Worm (Caenorhabditis elegans) whole organism, L1 larva: Measurements from ENCODE around the gene lgc-50.

Experiments
- F16B12.6 ChIP-seq: fragments of 150-350 bp; optimal IDR thresholded peaks from 2 replicates; lab custom pipeline; 2014; ENCODE audit warnings: missing biosample characterization, missing genetic modification characterization
- ama-1 ChIP-seq: fragments of 150-350 bp; optimal IDR thresholded peaks from 2 replicates; lab custom pipeline; 2014
- blmp-1 ChIP-seq: fragments of 150-350 bp; optimal IDR thresholded peaks from 2 replicates; lab custom pipeline; 2014; ENCODE audit warnings: missing biosample characterization, missing genetic modification characterization
- ceh-82 ChIP-seq, 3 experiments: fragments of 150-350 bp in 1 of 3; sonication (generic microtip) in 2 of 3; optimal IDR thresholded peaks; 2 replicates each; lab custom pipeline; 2014 to 2017; ENCODE audit warnings: missing biosample characterization in 3 of 3, missing genetic modification characterization in 3 of 3
- ceh-88 ChIP-seq: fragments of 200-800 bp; sonication (Bioruptor generic); IDR thresholded peaks from 2 replicates; pipeline ENCODE4 v1.3.6; 2022; ENCODE audit warnings: missing genetic modification characterization, missing compliant biosample characterization
- ceh-90 ChIP-seq: sonication (generic microtip); optimal IDR thresholded peaks from 2 replicates; lab custom pipeline; 2016; ENCODE audit warnings: missing genetic modification characterization, missing compliant biosample characterization
- dsc-1 ChIP-seq: sonication (generic microtip); optimal IDR thresholded peaks from 2 replicates; lab custom pipeline; 2016; ENCODE audit warnings: mild to moderate bottlenecking, missing genetic modification characterization, missing compliant biosample characterization
- efl-1 ChIP-seq, 4 experiments: fragments of 150-350 bp; optimal IDR thresholded peaks in 3 of 4; peaks in 1 of 4; 1 replicate in 1 of 4; 2 replicates in 3 of 4; lab custom pipeline; 2014; ENCODE audit warnings: missing biosample characterization in 2 of 4, missing genetic modification characterization in 2 of 4, missing genetic modification reagents in 2 of 4
- efl-3 ChIP-seq: fragments of 200-800 bp; sonication (Bioruptor generic); optimal IDR thresholded peaks from 2 replicates; lab custom pipeline; 2018; ENCODE audit warnings: mild to moderate bottlenecking, missing genetic modification characterization, missing compliant biosample characterization
- elt-2 ChIP-seq: sonication (generic microtip); optimal IDR thresholded peaks from 2 replicates; lab custom pipeline; 2016; ENCODE audit warnings: missing genetic modification characterization, mild to moderate bottlenecking, inconsistent platforms, missing compliant biosample characterization, missing genetic modification reagents
- ets-5 ChIP-seq: fragments of 200-800 bp; sonication (Bioruptor generic); IDR thresholded peaks from 2 replicates; pipeline ENCODE4 v1.3.6; 2022; ENCODE audit warnings: missing genetic modification characterization, missing compliant biosample characterization
- fkh-10 ChIP-seq: sonication (generic microtip); optimal IDR thresholded peaks from 2 replicates; lab custom pipeline; 2017; ENCODE audit warnings: missing biosample characterization, missing genetic modification reagents, missing genetic modification characterization
- fkh-4 ChIP-seq: sonication (generic microtip); optimal IDR thresholded peaks from 2 replicates; lab custom pipeline; 2016; ENCODE audit warnings: missing compliant biosample characterization, missing genetic modification characterization, borderline replicate concordance
- fkh-8 ChIP-seq: sonication (generic microtip); optimal IDR thresholded peaks from 2 replicates; lab custom pipeline; 2016; ENCODE audit warnings: mild to moderate bottlenecking, missing genetic modification characterization, missing compliant biosample characterization
- hlh-4 ChIP-seq: sonication (generic microtip); optimal IDR thresholded peaks from 2 replicates; lab custom pipeline; 2016; ENCODE audit warnings: mild to moderate bottlenecking, missing genetic modification characterization, missing compliant biosample characterization
- hpl-2 ChIP-seq: fragments of 150-350 bp; optimal IDR thresholded peaks from 2 replicates; lab custom pipeline; 2014; ENCODE audit warnings: missing biosample characterization, missing genetic modification reagents, missing genetic modification characterization
- irx-1 ChIP-seq: sonication (generic microtip); optimal IDR thresholded peaks from 2 replicates; lab custom pipeline; 2016; ENCODE audit warnings: missing genetic modification characterization, missing compliant biosample characterization
- lin-14 ChIP-seq: fragments of 200-800 bp; sonication (Bioruptor generic); optimal IDR thresholded peaks from 2 replicates; lab custom pipeline; 2018; ENCODE audit warnings: mild to moderate bottlenecking, missing genetic modification characterization, moderate library complexity, missing compliant biosample characterization
- lin-35 ChIP-seq, 2 experiments: fragments of 150-350 bp; optimal IDR thresholded peaks; 2 replicates each; lab custom pipeline; 2014; ENCODE audit warnings: missing biosample characterization in 2 of 2, missing genetic modification characterization in 2 of 2, missing genetic modification reagents in 2 of 2
- lin-39 ChIP-seq: fragments of 150-350 bp; optimal IDR thresholded peaks from 2 replicates; lab custom pipeline; 2014; ENCODE audit warnings: missing biosample characterization, missing genetic modification reagents, missing genetic modification characterization
- lir-3 ChIP-seq: sonication (generic microtip); optimal IDR thresholded peaks from 2 replicates; lab custom pipeline; 2016; ENCODE audit warnings: mild to moderate bottlenecking, missing genetic modification characterization, moderate library complexity, missing compliant biosample characterization; ENCODE audit not compliant: poor library complexity
- mef-2 ChIP-seq: fragments of 150-350 bp; optimal IDR thresholded peaks from 2 replicates; lab custom pipeline; 2014; ENCODE audit warnings: missing biosample characterization, missing genetic modification characterization
- mep-1 ChIP-seq: fragments of 150-350 bp; optimal IDR thresholded peaks from 2 replicates; lab custom pipeline; 2014; ENCODE audit warnings: missing biosample characterization, missing genetic modification characterization
- nhr-12 ChIP-seq: sonication (generic microtip); optimal IDR thresholded peaks from 2 replicates; lab custom pipeline; 2017; ENCODE audit warnings: missing biosample characterization, missing genetic modification characterization
- nhr-28 ChIP-seq: fragments of 150-350 bp; optimal IDR thresholded peaks from 2 replicates; lab custom pipeline; 2014; ENCODE audit warnings: missing biosample characterization, missing genetic modification characterization
- nhr-47 ChIP-seq: sonication (generic microtip); optimal IDR thresholded peaks from 2 replicates; lab custom pipeline; 2016; ENCODE audit warnings: mild to moderate bottlenecking, missing genetic modification characterization, moderate library complexity, missing compliant biosample characterization
- nhr-71 ChIP-seq: sonication (generic microtip); optimal IDR thresholded peaks from 2 replicates; lab custom pipeline; 2016; ENCODE audit warnings: mild to moderate bottlenecking, missing genetic modification characterization, moderate library complexity, missing compliant biosample characterization
- nhr-76 ChIP-seq: sonication (generic microtip); optimal IDR thresholded peaks from 2 replicates; lab custom pipeline; 2017; ENCODE audit warnings: missing biosample characterization, missing genetic modification characterization
- nhr-77 ChIP-seq: fragments of 150-350 bp; optimal IDR thresholded peaks from 2 replicates; lab custom pipeline; 2014; ENCODE audit warnings: missing biosample characterization, missing genetic modification characterization
- nhr-90 ChIP-seq: sonication (generic microtip); optimal IDR thresholded peaks from 2 replicates; lab custom pipeline; 2016; ENCODE audit warnings: mild to moderate bottlenecking, missing genetic modification characterization, missing compliant biosample characterization; ENCODE audit not compliant: poor library complexity
- pax-3 ChIP-seq: fragments of 200-800 bp; sonication (Bioruptor generic); optimal IDR thresholded peaks from 2 replicates; lab custom pipeline; 2018; ENCODE audit warnings: mild to moderate bottlenecking, missing genetic modification characterization, moderate library complexity, missing compliant biosample characterization
- rnt-1 ChIP-seq: sonication (generic microtip); optimal IDR thresholded peaks from 2 replicates; lab custom pipeline; 2016; ENCODE audit warnings: mild to moderate bottlenecking, missing genetic modification characterization, moderate library complexity, missing compliant biosample characterization
- sox-4 ChIP-seq: sonication (generic microtip); optimal IDR thresholded peaks from 2 replicates; lab custom pipeline; 2016; ENCODE audit warnings: missing genetic modification characterization, missing compliant biosample characterization
- sptf-1 ChIP-seq: fragments of 150-350 bp; optimal IDR thresholded peaks from 2 replicates; lab custom pipeline; 2014; ENCODE audit warnings: missing biosample characterization, missing genetic modification characterization
- sup-37 ChIP-seq: fragments of 200-800 bp; sonication (Bioruptor generic); optimal IDR thresholded peaks from 2 replicates; lab custom pipeline; 2018; ENCODE audit warnings: mild to moderate bottlenecking, missing genetic modification characterization, missing compliant biosample characterization
- tbx-2 ChIP-seq: sonication (generic microtip); optimal IDR thresholded peaks from 2 replicates; lab custom pipeline; 2016; ENCODE audit warnings: missing genetic modification characterization, missing compliant biosample characterization
- tlp-1 ChIP-seq: fragments of 150-350 bp; optimal IDR thresholded peaks from 2 replicates; lab custom pipeline; 2014; ENCODE audit warnings: missing biosample characterization, missing genetic modification characterization
- unc-62 ChIP-seq: fragments of 150-350 bp; optimal IDR thresholded peaks from 2 replicates; lab custom pipeline; 2014; ENCODE audit warnings: missing biosample characterization, missing genetic modification reagents, missing genetic modification characterization
- unc-86 ChIP-seq: sonication (generic microtip); optimal IDR thresholded peaks from 2 replicates; lab custom pipeline; 2016; ENCODE audit warnings: missing genetic modification characterization, missing compliant biosample characterization
- unc-98 ChIP-seq: fragments of 200-800 bp; sonication (Bioruptor generic); IDR thresholded peaks from 2 replicates; pipeline ENCODE4 v1.3.6; 2022; ENCODE audit warnings: missing genetic modification characterization, missing compliant biosample characterization
- vab-15 ChIP-seq: sonication (generic microtip); optimal IDR thresholded peaks from 2 replicates; lab custom pipeline; 2017; ENCODE audit warnings: missing genotype, mild to moderate bottlenecking, missing genetic modification characterization, missing compliant biosample characterization
- ztf-11 ChIP-seq, 2 experiments: sonication (generic microtip); optimal IDR thresholded peaks; 2 replicates each; lab custom pipeline; 2016 to 2017; ENCODE audit warnings: missing genetic modification characterization in 2 of 2, missing biosample characterization in 1 of 2, missing compliant biosample characterization in 1 of 2

lgc-50 gene

DNA sequence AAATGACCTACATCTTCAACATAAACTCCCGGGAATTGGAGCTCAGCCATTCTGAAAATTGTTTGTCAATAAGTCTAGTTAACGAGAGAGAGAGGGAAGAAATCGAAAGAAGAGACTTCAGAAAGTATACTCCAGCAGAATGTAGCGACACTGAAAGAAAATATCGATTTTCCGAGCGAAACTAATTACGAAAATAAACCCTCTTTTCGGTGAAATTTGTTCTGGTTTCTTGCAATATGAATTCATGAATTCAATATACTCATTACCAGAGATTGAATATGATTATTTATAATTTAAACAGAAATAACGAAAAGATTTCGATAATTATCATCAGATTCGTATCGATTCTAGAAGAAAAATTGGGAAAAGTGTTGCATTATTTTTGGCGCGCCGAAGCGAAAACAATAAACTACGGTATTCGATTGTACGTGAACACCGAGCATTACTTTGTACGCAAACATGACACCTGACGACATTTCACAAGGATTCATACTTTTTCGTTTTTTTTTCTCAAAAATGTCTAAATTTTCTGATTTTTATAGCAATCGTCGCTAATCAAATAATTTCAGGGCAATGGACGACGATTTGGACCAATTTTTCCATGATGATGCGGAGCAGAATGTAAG, 13.6 kb downstream of the lgc-50 start, which contains the start of the genes hmg-4 and T20B12.3 (continued):
- TF ChIP-seq mep-1 (tag; lab: Kevin White, UChicago) (peak; percentile 44), efl-3 (no peak), tlp-1 (no peak), vab-15 (tag; lab: Kevin White, UChicago) (no peak), nhr-77 (tag; lab: Kevin White, UChicago) (no peak), elt-2 (tag; lab: Kevin White, UChicago) (no peak), nhr-71 (tag; lab: Kevin White, UChicago) (peak; percentile 55), ztf-11 (tag; optimal IDR thresholded peaks at IDR 0.05; lab: Kevin White, UChicago) (no peak)

DNA sequence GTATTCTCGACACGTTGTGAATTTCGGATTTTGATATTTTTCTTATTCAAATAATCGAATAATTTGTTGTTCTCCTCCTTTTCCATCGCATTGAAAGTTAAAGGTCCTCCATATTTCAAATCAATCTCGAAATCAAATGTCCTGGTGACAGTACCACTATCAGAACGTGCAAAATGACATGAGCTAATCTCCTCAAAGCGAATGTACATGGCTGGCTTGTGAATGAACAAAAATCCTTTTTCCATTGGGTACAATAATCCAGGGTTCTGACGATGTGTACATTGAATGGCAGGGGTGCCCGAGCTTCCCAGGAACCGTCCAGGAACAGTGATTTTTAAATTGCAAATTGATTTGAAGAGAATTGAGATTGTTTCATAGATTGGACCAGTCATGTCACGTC, 15.1 kb downstream of the lgc-50 start:
- TF ChIP-seq tbx-2 (no peak), fkh-4 (tag; lab: Kevin White, UChicago) (no peak), lin-39 (no peak), efl-3 (no peak), efl-1 (optimal IDR thresholded peaks at IDR 0.05; lab: Kevin White, UChicago) (no peak), efl-1 (GFP tag; optimal IDR thresholded peaks at IDR 0.05 in 1 of 2; lab: Kevin White, UChicago) (no peak), lir-3 (tag; lab: Kevin White, UChicago) (no peak), ceh-88 (GFP tag; lab: Robert Waterston, UW) (no peak), rnt-1 (tag; lab: Kevin White, UChicago) (no peak), nhr-47 (tag; lab: Kevin White, UChicago) (no peak)
- TF ChIP-seq, all 84 proteins: peak for 0

DNA sequence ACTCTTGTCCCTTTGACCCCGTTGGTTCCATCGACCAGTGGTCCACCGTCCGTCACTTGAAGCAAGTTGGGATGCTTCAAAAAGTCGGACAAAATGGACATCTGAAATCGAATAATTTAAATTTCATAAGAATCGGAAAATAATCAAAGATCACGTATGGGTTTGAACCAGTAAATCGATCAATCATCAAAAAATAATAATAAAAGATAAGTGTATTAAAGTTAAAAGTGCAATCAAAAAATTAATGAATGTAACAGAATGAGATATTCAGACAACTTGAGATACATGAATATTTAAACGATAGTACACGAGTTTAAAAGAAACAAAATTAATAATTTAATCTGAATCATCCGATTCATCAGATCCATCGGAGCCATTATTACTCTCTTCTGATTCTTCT, 16.3 kb downstream of the lgc-50 start, which contains the start of gene T20B12.7:
Gene T20B12.7, minus strand, starts transcription at position 101 of the 400 bp plus-strand sequence.
- TF ChIP-seq hlh-4 (tag; lab: Kevin White, UChicago), result no peak
- no peak for TF ChIP-seq lin-35 (GFP tag; optimal IDR thresholded peaks at IDR 0.05; lab: Kevin White, UChicago)
- no peak for TF ChIP-seq sptf-1 (tag; lab: Kevin White, UChicago)
- no peak for TF ChIP-seq dsc-1 (tag; lab: Kevin White, UChicago)
- no peak for TF ChIP-seq F16B12.6 (tag; lab: Kevin White, UChicago)
- TF ChIP-seq, all 84 proteins: peak for 0

DNA sequence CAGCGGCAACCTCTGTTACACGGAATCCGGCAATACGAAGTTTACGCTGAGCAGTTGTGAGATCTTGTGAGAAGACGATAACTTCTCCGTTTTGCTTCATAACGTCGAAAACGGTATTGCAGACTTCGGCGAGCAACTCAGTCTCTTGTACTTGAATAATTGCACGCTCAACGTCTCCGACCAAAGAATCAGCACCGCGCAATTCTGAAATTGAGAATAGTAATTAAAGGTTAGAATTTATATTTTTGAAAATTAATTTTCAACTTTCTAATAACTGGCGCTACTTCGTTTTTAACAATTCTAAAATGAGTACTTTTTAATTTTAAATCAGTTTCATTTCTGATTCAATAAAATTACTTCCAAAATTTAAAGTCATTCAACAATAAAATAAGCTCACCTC, 16.7 kb downstream of the lgc-50 start:
- TF ChIP-seq nhr-12 (tag; lab: Kevin White, UChicago) (no peak), ceh-88 (GFP tag; lab: Robert Waterston, UW) (no peak), ceh-82 (tag; optimal IDR thresholded peaks at IDR 0.05; lab: Kevin White, UChicago) (no peak), unc-62 (no peak), lin-35 (GFP tag; optimal IDR thresholded peaks at IDR 0.05; lab: Kevin White, UChicago) (no peak), ceh-90 (no peak), sptf-1 (tag; lab: Kevin White, UChicago) (no peak), nhr-76 (tag; lab: Kevin White, UChicago) (no peak), unc-98 (GFP tag; lab: Robert Waterston, UW) (no peak)
- TF ChIP-seq, all 84 proteins: peak for 0

DNA sequence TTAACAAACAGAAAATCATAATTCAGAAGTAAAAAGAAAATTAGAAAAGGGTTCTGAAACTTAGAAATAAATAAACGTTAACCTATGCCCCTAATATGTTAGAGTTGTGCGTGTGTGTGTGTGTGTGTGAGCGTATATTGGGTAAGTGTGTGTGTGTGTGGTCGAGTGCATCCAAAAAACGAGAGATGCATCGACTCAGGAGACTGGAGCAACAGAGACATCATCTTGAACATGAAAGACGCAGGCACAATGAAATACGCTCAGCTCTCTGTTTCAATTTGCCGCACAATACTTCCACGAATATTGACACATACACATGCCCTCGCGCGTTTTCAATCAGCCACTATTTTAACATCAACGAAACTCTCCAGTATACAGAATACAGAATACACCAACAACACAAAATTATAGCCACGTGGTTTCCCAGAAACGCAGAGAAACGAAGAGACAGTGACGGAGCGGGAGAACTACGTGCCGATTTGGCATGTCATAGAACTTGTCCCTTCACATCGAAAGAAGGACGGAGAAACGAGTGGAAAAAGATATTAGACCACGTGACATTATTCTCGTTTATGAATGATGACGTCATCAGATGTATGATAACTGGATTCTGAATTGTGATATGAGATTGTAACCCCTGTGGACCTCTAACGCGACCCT, 19.0 kb downstream of the lgc-50 start:
- peak; percentile 31 for TF ChIP-seq hpl-2
- TF ChIP-seq sup-37, result no peak
- TF ChIP-seq vab-15 (tag; lab: Kevin White, UChicago), result peak; percentile 33
- TF ChIP-seq mef-2, result no peak
- TF ChIP-seq sox-4 (tag; lab: Kevin White, UChicago), result no peak
- TF ChIP-seq ets-5 (GFP tag; lab: Robert Waterston, UW), result no peak
- peak; percentile 4 for TF ChIP-seq nhr-77 (tag; lab: Kevin White, UChicago)
- TF ChIP-seq rnt-1 (tag; lab: Kevin White, UChicago), result no peak
- no peak for TF ChIP-seq fkh-10 (GFP tag; lab: Kevin White, UChicago)
- TF ChIP-seq dsc-1 (tag; lab: Kevin White, UChicago), result peak; percentile 14
- TF ChIP-seq fkh-8 (tag; lab: Kevin White, UChicago), result peak; percentile 40
- TF ChIP-seq lin-14, result peak; percentile 90
- no peak for TF ChIP-seq ama-1 (lab: Kevin White, UChicago)
- no peak for TF ChIP-seq nhr-28 (tag; lab: Kevin White, UChicago)
- no peak for TF ChIP-seq pax-3 (tag; lab: Kevin White, UChicago)
- TF ChIP-seq F16B12.6 (tag; lab: Kevin White, UChicago), result peak; percentile 27
- peak; percentile 89 for TF ChIP-seq blmp-1
- TF ChIP-seq ceh-82 (tag; optimal IDR thresholded peaks at IDR 0.05; lab: Kevin White, UChicago), result peak in 1 of 3 experiments; percentile 19
- peak; percentile 64 for TF ChIP-seq irx-1
- TF ChIP-seq nhr-90, result peak; percentile 90
- no peak for TF ChIP-seq unc-86 (tag; lab: Kevin White, UChicago)
- TF ChIP-seq unc-62, result no peak
